Fruit fly (Drosophila melanogaster) whole organism, wandering third instar larva: ENCODE results near the gene opm.
A peak's percentile ranks its signal among the peaks of the same experiment; 100 is the strongest.

Experiments used
- Abd-B ChIP-seq: fragments of >200 bp; optimal IDR thresholded peaks from 2 replicates; lab custom pipeline; 2017; ENCODE audit warnings: missing biosample characterization, missing genetic modification characterization
- CG32264 ChIP-seq: fragments of 200-800 bp; sonication (Bioruptor generic); optimal IDR thresholded peaks from 2 replicates; lab custom pipeline; 2016; ENCODE audit warnings: missing biosample characterization, missing genetic modification characterization
- CG9705 ChIP-seq: fragments of 200-800 bp; sonication (Bioruptor generic); optimal IDR thresholded peaks from 2 replicates; lab custom pipeline; 2018; ENCODE audit warnings: missing biosample characterization, mild to moderate bottlenecking, missing genetic modification characterization
- Dfd ChIP-seq: fragments of >200 bp; optimal IDR thresholded peaks from 2 replicates; lab custom pipeline; 2017; ENCODE audit warnings: missing biosample characterization, missing genetic modification characterization
- Dif ChIP-seq: fragments of 200-275, 200-300 bp; sonication (Bioruptor generic); optimal IDR thresholded peaks from 2 replicates; lab custom pipeline; 2018; ENCODE audit warnings: missing biosample characterization, missing genetic modification characterization; ENCODE audit not compliant: partially characterized antibody
- GATAd ChIP-seq: sonication (Bioruptor generic); optimal IDR thresholded peaks from 2 replicates; lab custom pipeline; 2016; ENCODE audit warnings: missing biosample characterization, missing genetic modification characterization
- HLH106 ChIP-seq: fragments of 200-800 bp; optimal IDR thresholded peaks from 3 replicates; lab custom pipeline; 2019; ENCODE audit warnings: missing biosample characterization, mild to moderate bottlenecking, missing genetic modification characterization, moderate library complexity
- Hr78 ChIP-seq: fragments of >200 bp; optimal IDR thresholded peaks from 2 replicates; lab custom pipeline; 2017; ENCODE audit warnings: missing biosample characterization, missing genetic modification characterization
- Hr83 ChIP-seq: fragments of 200-300 bp; sonication (Bioruptor generic); optimal IDR thresholded peaks from 2 replicates; lab custom pipeline; 2016; ENCODE audit warnings: missing biosample characterization, mild to moderate bottlenecking, missing genetic modification characterization, moderate library complexity; ENCODE audit not compliant: poor library complexity, severe bottlenecking
- Jra ChIP-seq: sonication (Bioruptor generic); optimal IDR thresholded peaks from 2 replicates; lab custom pipeline; 2016; ENCODE audit warnings: missing biosample characterization, missing genetic modification characterization
- Mio ChIP-seq: sonication (Bioruptor generic); optimal IDR thresholded peaks from 2 replicates; lab custom pipeline; 2016; ENCODE audit warnings: missing biosample characterization, missing genetic modification characterization
- Myc ChIP-seq: fragments of >200 bp; optimal IDR thresholded peaks from 2 replicates; lab custom pipeline; 2017
- N ChIP-seq: fragments of >200 bp; optimal IDR thresholded peaks from 2 replicates; lab custom pipeline; 2018; ENCODE audit warnings: missing biosample characterization, missing external identifiers, missing genetic modification characterization
- Rel ChIP-seq, 2 experiments: fragments of 200-800 bp; sonication (Bioruptor generic) in 1 of 2; optimal IDR thresholded peaks; 2 replicates in 1 of 2; 3 replicates in 1 of 2; lab custom pipeline; 2016 to 2019; ENCODE audit warnings: mild to moderate bottlenecking in 2 of 2, missing biosample characterization in 2 of 2, missing genetic modification characterization in 2 of 2, moderate library complexity in 1 of 2
- Sp1 ChIP-seq: fragments of 200-800 bp; sonication (Bioruptor generic); optimal IDR thresholded peaks from 3 replicates; lab custom pipeline; 2019; ENCODE audit warnings: missing biosample characterization, mild to moderate bottlenecking, missing genetic modification characterization, moderate library complexity
- Vsx2 ChIP-seq: fragments of 200-300, 225-300 bp; sonication (Bioruptor generic); optimal IDR thresholded peaks from 2 replicates; lab custom pipeline; 2018; ENCODE audit warnings: missing biosample characterization, missing genetic modification characterization; ENCODE audit not compliant: partially characterized antibody
- brk ChIP-seq: fragments of 200-800 bp; sonication (Bioruptor generic); optimal IDR thresholded peaks from 2 replicates; lab custom pipeline; 2016; ENCODE audit warnings: missing biosample characterization, mild to moderate bottlenecking, missing genetic modification characterization
- dmrt93B ChIP-seq: fragments of 200-800 bp; sonication (Bioruptor generic); optimal IDR thresholded peaks from 2 replicates; lab custom pipeline; 2018; ENCODE audit warnings: missing biosample characterization, mild to moderate bottlenecking, missing genetic modification characterization
- ey ChIP-seq: fragments of 200-800 bp; sonication (Bioruptor generic); optimal IDR thresholded peaks from 2 replicates; lab custom pipeline; 2016; ENCODE audit warnings: missing biosample characterization, missing genetic modification characterization
- foxo ChIP-seq, 2 experiments: fragments of 200-800 bp; sonication (Bioruptor generic); optimal IDR thresholded peaks; 2 replicates in 1 of 2; 3 replicates in 1 of 2; lab custom pipeline; 2016 to 2017; ENCODE audit warnings: missing biosample characterization in 2 of 2, missing genetic modification characterization in 2 of 2
- fru ChIP-seq: fragments of 200-800 bp; sonication (Bioruptor generic); optimal IDR thresholded peaks from 3 replicates; lab custom pipeline; 2016; ENCODE audit warnings: missing biosample characterization, mild to moderate bottlenecking, missing genetic modification characterization
- h ChIP-seq: fragments of 200-800 bp; sonication (Bioruptor generic); optimal IDR thresholded peaks from 3 replicates; lab custom pipeline; 2016; ENCODE audit warnings: missing biosample characterization, mild to moderate bottlenecking, missing genetic modification characterization
- psq ChIP-seq: fragments of 200-800 bp; sonication (Bioruptor generic); optimal IDR thresholded peaks from 3 replicates; lab custom pipeline; 2017; ENCODE audit warnings: missing biosample characterization, mild to moderate bottlenecking, missing genetic modification characterization, moderate library complexity
- rgr ChIP-seq: fragments of 200-800 bp; sonication (Bioruptor generic); optimal IDR thresholded peaks from 3 replicates; lab custom pipeline; 2016; ENCODE audit warnings: missing biosample characterization, mild to moderate bottlenecking, missing genetic modification characterization
- sv ChIP-seq: fragments of 200-800 bp; sonication (Bioruptor generic); optimal IDR thresholded peaks from 3 replicates; lab custom pipeline; 2016; ENCODE audit warnings: missing biosample characterization, missing genetic modification characterization
- usp ChIP-seq: fragments of >200 bp; optimal IDR thresholded peaks from 2 replicates; lab custom pipeline; 2017; ENCODE audit warnings: missing biosample characterization, missing genetic modification characterization
- woc ChIP-seq: sonication (Bioruptor generic); optimal IDR thresholded peaks from 2 replicates; lab custom pipeline; 2016; ENCODE audit warnings: missing biosample characterization, mild to moderate bottlenecking, missing genetic modification characterization

The opm gene

dm6 chrX:15066374-15067057, at the start of gene opm, which contains the start of gene dob:
Gene opm (minus strand): TSS chrX:15066432.
Gene dob (plus strand): TSS chrX:15067007.
- TF ChIP-seq usp (GFP tag; lab: Kevin White, UChicago) (no peak), sv (no peak), h (GFP tag; lab: Kevin White, UChicago) (peak; percentile 32), Sp1 (GFP tag; lab: Kevin White, UChicago) (peak; percentile 29), foxo (GFP tag; optimal IDR thresholded peaks at IDR 0.05; lab: Kevin White, UChicago) (peak in 1 of 2 experiments; percentile 16), rgr (no peak), Myc (lab: Kevin White, UChicago) (peak; percentile 88), Rel (GFP tag; optimal IDR thresholded peaks at IDR 0.05; lab: Kevin White, UChicago) (no peak), Rel (tag; optimal IDR thresholded peaks at IDR 0.05; lab: Kevin White, UChicago) (peak; percentile 73), Hr78 (GFP tag; lab: Kevin White, UChicago) (no peak), N (GFP tag; lab: Kevin White, UChicago) (no peak), woc (GFP tag; lab: Kevin White, UChicago) (peak; percentile 74), dmrt93B (GFP tag; lab: Kevin White, UChicago) (no peak), fru (peak; percentile 12), ey (GFP tag; lab: Kevin White, UChicago) (no peak), Abd-B (GFP tag; lab: Kevin White, UChicago) (no peak), HLH106 (tag; lab: Kevin White, UChicago) (peak; percentile 46), Jra (no peak), Mio (GFP tag; lab: Kevin White, UChicago) (no peak), Dfd (no peak), CG9705 (GFP tag; lab: Kevin White, UChicago) (no peak), psq (GFP tag; lab: Kevin White, UChicago) (peak; percentile 20), GATAd (GFP tag; lab: Kevin White, UChicago) (no peak), Dif (GFP tag; lab: Kevin White, UChicago) (no peak), brk (GFP tag; lab: Kevin White, UChicago) (no peak)

dm6 chrX:15111888-15112287, 45.7 kb upstream of the opm start:
- TF ChIP-seq usp (GFP tag; lab: Kevin White, UChicago) (no peak), brk (GFP tag; lab: Kevin White, UChicago) (no peak), Rel (GFP tag; optimal IDR thresholded peaks at IDR 0.05; lab: Kevin White, UChicago) (no peak), Rel (tag; optimal IDR thresholded peaks at IDR 0.05; lab: Kevin White, UChicago) (no peak), Dfd (peak; percentile 98)

DNA sequence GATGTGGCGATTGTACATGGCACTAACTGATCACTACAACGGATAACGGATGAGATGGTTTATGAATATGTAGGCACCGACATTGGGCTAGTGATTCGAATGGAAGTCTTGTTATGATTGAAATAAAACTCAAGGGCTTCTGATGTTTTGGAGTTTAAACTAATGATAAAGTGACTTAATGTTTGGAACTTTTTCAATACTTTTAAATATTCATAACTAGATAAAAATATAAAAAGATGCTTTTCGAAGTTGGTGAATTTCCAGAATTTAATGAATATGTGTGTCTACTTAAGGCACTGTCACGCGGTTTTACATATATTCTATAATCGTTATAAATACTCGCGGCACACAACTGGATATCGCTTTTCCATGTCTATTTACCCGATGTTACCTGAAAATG, 29.7 kb upstream of the opm start, which contains the start of gene CG9072:
Gene CG9072 (minus strand): TSS at position 101 of the 400 bp plus-strand sequence.
- no peak for TF ChIP-seq Jra
- TF ChIP-seq sv: no peak
- no peak for TF ChIP-seq Abd-B (GFP tag; lab: Kevin White, UChicago)
- no peak for TF ChIP-seq rgr
- TF ChIP-seq Hr83 (GFP tag; lab: Kevin White, UChicago): no peak
- TF ChIP-seq CG9705 (GFP tag; lab: Kevin White, UChicago): no peak
- TF ChIP-seq Myc (lab: Kevin White, UChicago): no peak
- TF ChIP-seq, all 38 proteins: peak for 0

DNA sequence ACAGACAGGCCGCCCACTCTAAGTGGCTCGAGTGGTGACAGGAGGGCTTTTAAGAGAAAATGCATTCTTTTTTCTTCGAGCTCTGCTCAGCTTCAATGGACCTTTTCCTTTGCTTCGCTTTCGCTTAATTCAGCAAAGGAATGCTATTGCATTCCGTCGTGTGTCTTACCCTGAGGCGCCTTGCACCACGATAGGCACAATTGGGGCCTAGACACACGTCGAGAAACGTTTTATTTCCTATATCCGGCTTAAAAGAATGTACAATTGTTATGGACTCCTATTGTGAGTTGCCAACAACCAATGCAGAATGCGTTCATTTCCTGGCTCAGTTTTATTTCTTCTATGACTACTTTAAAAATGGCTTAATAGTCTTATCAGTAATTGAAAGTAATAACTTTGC, 24.9 kb upstream of the opm start:
- TF ChIP-seq HLH106 (tag; lab: Kevin White, UChicago) (no peak), Vsx2 (GFP tag; lab: Kevin White, UChicago) (peak; percentile 82)
- TF ChIP-seq, all 38 proteins: peak for 1

dm6 chrX:15090371-15090770, 24.1 kb upstream of the opm start:
- no peak for TF ChIP-seq psq (GFP tag; lab: Kevin White, UChicago)
- TF ChIP-seq CG32264: no peak
- peak; percentile 30 for TF ChIP-seq HLH106 (tag; lab: Kevin White, UChicago)
- no peak for TF ChIP-seq Myc (lab: Kevin White, UChicago)
- no peak for TF ChIP-seq Mio (GFP tag; lab: Kevin White, UChicago)
- TF ChIP-seq fru: peak; percentile 27
- TF ChIP-seq, all 38 proteins: peak for 2
